Worm (Caenorhabditis elegans): ENCODE data around the gene Y69A2AR.47.
A peak's percentile ranks its signal among the peaks of the same experiment; 100 is the strongest.

Y69A2AR.47 gene

ce11 chrIV:2572107-2572506 lies 25.4 kb upstream of the Y69A2AR.47 start, which contains the start of gene Y69A2AR.51:
Gene Y69A2AR.51, plus strand, starts transcription at chrIV:2572407.
- TF ChIP-seq tab-1 (GFP tag; IDR thresholded peaks at IDR 0.05), result no peak
- TF ChIP-seq cog-1 (tag; optimal IDR thresholded peaks at IDR 0.05), result no peak
- no peak for TF ChIP-seq T22C8.4 (GFP tag; IDR thresholded peaks at IDR 0.05)
- no peak for TF ChIP-seq flt-1 (GFP tag; IDR thresholded peaks at IDR 0.05)
- TF ChIP-seq ref-1 (GFP tag; conservative IDR thresholded peaks at IDR 0.05), result no peak
- TF ChIP-seq med-1 (GFP tag; optimal IDR thresholded peaks at IDR 0.05; ENCODE audit: insufficient read depth), result no peak
- TF ChIP-seq klf-2 (GFP tag; conservative IDR thresholded peaks at IDR 0.05), result no peak
- TF ChIP-seq ztf-23 (GFP tag; IDR thresholded peaks at IDR 0.05), result no peak
- no peak for TF ChIP-seq ztf-29 (GFP tag; IDR thresholded peaks at IDR 0.05)

DNA sequence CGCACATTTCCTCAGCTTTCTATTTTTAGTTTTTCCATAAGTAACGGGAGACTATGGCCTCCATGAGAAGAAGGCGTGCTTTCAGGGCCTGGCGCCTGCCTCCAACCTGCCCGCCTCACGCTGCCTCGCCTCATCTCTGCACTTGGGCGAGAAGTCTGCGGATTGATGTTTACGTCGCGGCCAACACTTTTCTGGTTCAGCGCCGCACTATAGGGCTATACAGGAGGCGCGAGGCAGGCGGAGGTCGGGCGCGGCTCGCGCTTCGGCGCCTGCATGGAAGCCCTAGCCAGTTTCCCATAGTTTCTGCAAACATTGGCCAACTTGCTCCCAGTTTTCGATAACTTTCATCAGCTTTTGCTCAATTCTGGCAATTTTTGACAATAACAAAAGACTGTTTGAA lies 24.4 kb upstream of the Y69A2AR.47 start:
- TF ChIP-seq flt-1 (GFP tag; IDR thresholded peaks at IDR 0.05) (no peak), ztf-23 (GFP tag; IDR thresholded peaks at IDR 0.05) (no peak), tab-1 (GFP tag; IDR thresholded peaks at IDR 0.05) (no peak), ztf-29 (GFP tag; IDR thresholded peaks at IDR 0.05) (no peak), ref-1 (GFP tag; conservative IDR thresholded peaks at IDR 0.05) (no peak), med-1 (GFP tag; optimal IDR thresholded peaks at IDR 0.05; ENCODE audit: insufficient read depth) (no peak), klf-2 (GFP tag; conservative IDR thresholded peaks at IDR 0.05) (no peak), T22C8.4 (GFP tag; IDR thresholded peaks at IDR 0.05) (no peak), cog-1 (tag; optimal IDR thresholded peaks at IDR 0.05) (no peak)

ce11 chrIV:2581483-2581882 lies 16.0 kb upstream of the Y69A2AR.47 start, which contains the start of gene nhr-242:
Gene nhr-242, minus strand, starts transcription at chrIV:2581583.
- no peak for TF ChIP-seq T22C8.4 (GFP tag; IDR thresholded peaks at IDR 0.05)
- no peak for TF ChIP-seq klf-2 (GFP tag; conservative IDR thresholded peaks at IDR 0.05)
- no peak for TF ChIP-seq ztf-23 (GFP tag; IDR thresholded peaks at IDR 0.05)
- TF ChIP-seq med-1 (GFP tag; optimal IDR thresholded peaks at IDR 0.05; ENCODE audit: insufficient read depth), result no peak
- TF ChIP-seq ztf-29 (GFP tag; IDR thresholded peaks at IDR 0.05), result no peak
- no peak for TF ChIP-seq ref-1 (GFP tag; conservative IDR thresholded peaks at IDR 0.05)
- no peak for TF ChIP-seq tab-1 (GFP tag; IDR thresholded peaks at IDR 0.05)
- no peak for TF ChIP-seq flt-1 (GFP tag; IDR thresholded peaks at IDR 0.05)
- no peak for TF ChIP-seq cog-1 (tag; optimal IDR thresholded peaks at IDR 0.05)

DNA sequence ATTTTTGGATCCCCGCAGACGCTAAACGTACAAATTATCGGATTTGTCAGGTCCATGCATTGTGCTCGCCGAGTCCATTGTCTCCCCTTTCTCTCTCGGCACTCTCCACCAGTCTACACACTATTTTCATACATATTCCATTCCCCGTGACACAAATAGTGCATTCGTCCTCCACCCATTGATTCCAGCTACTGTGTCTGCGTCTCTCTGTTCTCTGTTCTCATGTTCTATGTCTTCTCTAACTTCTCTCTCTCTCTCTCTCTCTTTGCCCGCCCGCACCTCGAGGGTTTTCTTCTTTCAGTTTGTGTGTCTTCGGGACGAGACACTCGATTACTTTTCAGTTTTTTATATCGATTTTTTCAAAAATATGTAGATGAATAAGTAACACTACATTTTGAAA lies 2.1 kb downstream of the Y69A2AR.47 start:
- TF ChIP-seq T22C8.4 (GFP tag; IDR thresholded peaks at IDR 0.05), result peak; percentile 9; the same call in 1 of the 2 replicates
- TF ChIP-seq klf-2 (GFP tag; conservative IDR thresholded peaks at IDR 0.05), result no peak
- no peak for TF ChIP-seq ztf-29 (GFP tag; IDR thresholded peaks at IDR 0.05)

ce11 chrIV:2600841-2601240 lies 3.3 kb downstream of the Y69A2AR.47 start, which contains the start of gene epg-9:
Gene epg-9, plus strand, starts transcription at chrIV:2601141.
- TF ChIP-seq tab-1 (GFP tag; IDR thresholded peaks at IDR 0.05), result no peak
- no peak for TF ChIP-seq ztf-29 (GFP tag; IDR thresholded peaks at IDR 0.05)
- no peak for TF ChIP-seq T22C8.4 (GFP tag; IDR thresholded peaks at IDR 0.05)
- TF ChIP-seq flt-1 (GFP tag; IDR thresholded peaks at IDR 0.05), result no peak

DNA sequence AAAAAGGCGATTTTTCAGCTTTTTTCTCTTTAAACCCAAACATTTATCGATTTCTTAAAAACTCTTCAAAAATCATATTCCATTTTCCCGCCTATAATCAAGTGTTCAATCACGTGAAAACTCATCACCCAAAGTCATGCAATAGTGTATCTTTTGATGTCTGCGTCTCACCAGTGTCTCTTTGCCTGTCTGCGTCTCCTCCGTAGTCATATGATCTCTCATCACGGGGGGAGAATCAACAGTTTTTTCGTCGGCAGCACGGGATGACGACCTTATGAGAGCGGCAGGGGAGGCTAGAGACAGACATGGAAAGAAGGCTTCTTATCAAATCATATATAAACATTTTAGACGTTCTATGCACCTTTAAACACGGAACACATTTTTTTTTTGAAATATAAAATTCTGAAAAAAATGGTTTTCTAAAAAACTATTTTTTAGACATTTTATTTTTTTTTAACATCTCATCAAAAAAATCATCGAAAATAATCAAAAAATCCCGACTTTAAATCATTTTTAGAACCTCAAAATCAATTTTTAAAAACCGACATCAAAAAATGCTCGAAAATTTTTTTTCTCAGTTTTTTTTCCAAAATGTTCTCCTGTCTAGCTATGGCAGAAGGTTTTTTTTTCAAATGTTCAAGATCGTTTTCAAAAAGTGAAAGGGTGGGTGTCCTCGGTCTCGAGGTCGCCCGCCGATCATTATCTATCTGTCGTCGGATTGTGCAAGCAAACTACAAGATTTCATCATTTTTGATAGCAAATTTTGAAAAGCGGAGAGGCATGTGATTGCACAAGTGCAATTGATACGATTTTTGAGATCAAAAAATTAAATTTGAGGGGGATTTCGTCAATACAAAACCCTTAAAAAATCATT lies 4.7 kb downstream of the Y69A2AR.47 start:
- TF ChIP-seq flt-1 (GFP tag; IDR thresholded peaks at IDR 0.05) (peak; percentile 49; the same call in 1 of the 2 replicates), tab-1 (GFP tag; IDR thresholded peaks at IDR 0.05) (no peak), med-1 (GFP tag; optimal IDR thresholded peaks at IDR 0.05; ENCODE audit: insufficient read depth) (no peak), ref-1 (GFP tag; conservative IDR thresholded peaks at IDR 0.05) (no peak), T22C8.4 (GFP tag; IDR thresholded peaks at IDR 0.05) (peak; percentile 7; the same call in 1 of the 2 replicates), klf-2 (GFP tag; conservative IDR thresholded peaks at IDR 0.05) (0 out of 2 replicates have a peak, but pooled peaks have one; percentile 9), cog-1 (tag; optimal IDR thresholded peaks at IDR 0.05) (peak; percentile 43), ztf-23 (GFP tag; IDR thresholded peaks at IDR 0.05) (0 out of 2 replicates have a peak, but pooled peaks have one; percentile 54), ztf-29 (GFP tag; IDR thresholded peaks at IDR 0.05) (no peak)

ce11 chrIV:2602862-2603189 lies 5.3 kb downstream of the Y69A2AR.47 start:
- no peak for TF ChIP-seq ref-1 (GFP tag; conservative IDR thresholded peaks at IDR 0.05)
- no peak for TF ChIP-seq T22C8.4 (GFP tag; IDR thresholded peaks at IDR 0.05)
- TF ChIP-seq cog-1 (tag; optimal IDR thresholded peaks at IDR 0.05), result no peak
- no peak for TF ChIP-seq klf-2 (GFP tag; conservative IDR thresholded peaks at IDR 0.05)
- TF ChIP-seq ztf-29 (GFP tag; IDR thresholded peaks at IDR 0.05), result no peak
- no peak for TF ChIP-seq flt-1 (GFP tag; IDR thresholded peaks at IDR 0.05)
- TF ChIP-seq ztf-23 (GFP tag; IDR thresholded peaks at IDR 0.05), result no peak
- TF ChIP-seq tab-1 (GFP tag; IDR thresholded peaks at IDR 0.05), result no peak
- no peak for TF ChIP-seq med-1 (GFP tag; optimal IDR thresholded peaks at IDR 0.05; ENCODE audit: insufficient read depth)

DNA sequence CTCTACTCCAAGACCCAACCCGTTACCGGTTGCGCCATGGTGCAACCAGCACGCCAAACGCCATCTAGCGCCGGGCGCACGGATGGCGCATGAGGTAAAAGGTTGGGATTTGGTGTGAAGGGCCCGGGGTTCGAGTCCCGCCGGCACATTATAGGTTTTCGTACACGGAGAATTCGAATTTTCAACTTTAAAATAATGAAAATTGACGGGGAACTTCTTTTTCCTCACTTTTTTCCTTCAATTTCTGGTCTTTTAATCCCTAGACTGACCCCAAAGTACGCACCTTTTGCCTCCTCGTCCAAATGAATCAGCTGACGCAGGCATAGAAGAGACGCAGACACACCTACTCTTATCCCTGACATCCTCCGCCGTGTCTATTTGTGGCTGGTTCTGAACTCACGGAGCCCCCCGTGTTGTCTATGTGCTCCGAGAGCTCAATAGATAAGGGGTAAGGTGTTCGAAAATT lies 6.1 kb downstream of the Y69A2AR.47 start:
- no peak for TF ChIP-seq flt-1 (GFP tag; IDR thresholded peaks at IDR 0.05)
- no peak for TF ChIP-seq med-1 (GFP tag; optimal IDR thresholded peaks at IDR 0.05; ENCODE audit: insufficient read depth)
- no peak for TF ChIP-seq ztf-29 (GFP tag; IDR thresholded peaks at IDR 0.05)
- TF ChIP-seq klf-2 (GFP tag; conservative IDR thresholded peaks at IDR 0.05), result no peak
- no peak for TF ChIP-seq tab-1 (GFP tag; IDR thresholded peaks at IDR 0.05)
- TF ChIP-seq T22C8.4 (GFP tag; IDR thresholded peaks at IDR 0.05), result no peak
- TF ChIP-seq ztf-23 (GFP tag; IDR thresholded peaks at IDR 0.05), result no peak

ce11 chrIV:2606572-2606971 lies 9.1 kb downstream of the Y69A2AR.47 start:
- TF ChIP-seq klf-2 (GFP tag; conservative IDR thresholded peaks at IDR 0.05) (no peak), ztf-23 (GFP tag; IDR thresholded peaks at IDR 0.05) (no peak), cog-1 (tag; optimal IDR thresholded peaks at IDR 0.05) (no peak), tab-1 (GFP tag; IDR thresholded peaks at IDR 0.05) (no peak), ref-1 (GFP tag; conservative IDR thresholded peaks at IDR 0.05) (no peak), T22C8.4 (GFP tag; IDR thresholded peaks at IDR 0.05) (no peak), ztf-29 (GFP tag; IDR thresholded peaks at IDR 0.05) (no peak), med-1 (GFP tag; optimal IDR thresholded peaks at IDR 0.05; ENCODE audit: insufficient read depth) (no peak), flt-1 (GFP tag; IDR thresholded peaks at IDR 0.05) (no peak)
